Worm (Caenorhabditis elegans) whole organism, young adult: ENCODE results near the gene anmt-2.

Experiments
- B0019.2 ChIP-seq: fragments of 200-800 bp; sonication (Bioruptor generic); conservative IDR thresholded peaks from 2 replicates; pipeline ENCODE4 v1.3.6; 2022; ENCODE audit warnings: missing genetic modification reagents, missing genetic modification characterization, missing compliant biosample characterization
- B0035.1 ChIP-seq: sonication (generic microtip); optimal IDR thresholded peaks from 2 replicates; lab custom pipeline; 2016; ENCODE audit warnings: missing genetic modification characterization, mild to moderate bottlenecking, missing compliant biosample characterization, missing genotype, missing genetic modification reagents
- C06A6.2 ChIP-seq: fragments of 200-800 bp; sonication (Bioruptor generic); conservative IDR thresholded peaks from 2 replicates; pipeline ENCODE4 v1.3.6; 2022; ENCODE audit warnings: missing genetic modification characterization, missing compliant biosample characterization
- F23B12.7 ChIP-seq: sonication (generic microtip); optimal IDR thresholded peaks from 2 replicates; lab custom pipeline; 2017; ENCODE audit warnings: missing genetic modification characterization, mild to moderate bottlenecking, missing compliant biosample characterization, antibody characterized with exemption, moderate library complexity; ENCODE audit not compliant: insufficient read depth
- F52B5.7 ChIP-seq: sonication (generic microtip); optimal IDR thresholded peaks from 2 replicates; lab custom pipeline; 2016; ENCODE audit warnings: mild to moderate bottlenecking, missing genetic modification characterization, missing compliant biosample characterization
- F57C9.4 ChIP-seq: sonication (generic microtip); optimal IDR thresholded peaks from 2 replicates; lab custom pipeline; 2017; ENCODE audit warnings: mild to moderate bottlenecking, missing genetic modification characterization, missing compliant biosample characterization
- Y53F4B.3 ChIP-seq: fragments of 200-800 bp; sonication (Bioruptor generic); IDR thresholded peaks from 2 replicates; pipeline ENCODE4 v1.3.6; 2022; ENCODE audit warnings: missing genetic modification reagents, missing genetic modification characterization, missing compliant biosample characterization
- Y53G8AR.9 ChIP-seq: fragments of 200-800 bp; sonication (Bioruptor generic); conservative IDR thresholded peaks from 2 replicates; pipeline ENCODE4 v1.3.6; 2022; ENCODE audit warnings: missing genetic modification reagents, missing genetic modification characterization, missing compliant biosample characterization
- Y56A3A.18 ChIP-seq: fragments of 200-800 bp; sonication (Bioruptor generic); IDR thresholded peaks from 2 replicates; pipeline ENCODE4 v1.3.6; 2022; ENCODE audit warnings: missing genetic modification reagents, missing genetic modification characterization, missing compliant biosample characterization
- ama-1 ChIP-seq, 3 experiments: fragments of 150-350 bp in 1 of 3; sonication (generic microtip) in 2 of 3; optimal IDR thresholded peaks; 2 replicates each; lab custom pipeline; 2014 to 2018; ENCODE audit warnings: missing biosample characterization in 2 of 3, missing genetic modification characterization in 2 of 3, missing genetic modification reagents in 2 of 3
- aptf-3 ChIP-seq: fragments of 200-800 bp; sonication (Bioruptor generic); IDR thresholded peaks from 2 replicates; pipeline ENCODE4 v1.3.6; 2022; ENCODE audit warnings: missing genetic modification characterization, missing compliant biosample characterization
- athp-1 ChIP-seq: sonication (generic microtip); optimal IDR thresholded peaks from 2 replicates; lab custom pipeline; 2017; ENCODE audit warnings: mild to moderate bottlenecking, missing genetic modification characterization, missing compliant biosample characterization
- bed-1 ChIP-seq: fragments of 200-800 bp; sonication (Bioruptor generic); IDR thresholded peaks from 2 replicates; pipeline ENCODE4 v1.3.6; 2022; ENCODE audit warnings: missing genetic modification reagents, missing genetic modification characterization, missing compliant biosample characterization
- cebp-1 ChIP-seq, 2 experiments: fragments of 200-800 bp in 1 of 2; sonication (Bioruptor generic) in 1 of 2; sonication (generic microtip) in 1 of 2; IDR thresholded peaks in 1 of 2; optimal IDR thresholded peaks in 1 of 2; 2 replicates each; pipeline versions ENCODE4 v1.3.6 to Lab custom; 2017 to 2022; ENCODE audit warnings: missing compliant biosample characterization in 2 of 2, missing genetic modification characterization in 2 of 2, mild to moderate bottlenecking in 1 of 2, missing genetic modification reagents in 1 of 2, moderate library complexity in 1 of 2
- cebp-2 ChIP-seq: fragments of 200-800 bp; sonication (Bioruptor generic); IDR thresholded peaks from 2 replicates; pipeline ENCODE4 v1.3.6; 2022; ENCODE audit warnings: missing genetic modification characterization, missing compliant biosample characterization
- ceh-79 ChIP-seq: sonication (generic microtip); optimal IDR thresholded peaks from 2 replicates; lab custom pipeline; 2017; ENCODE audit warnings: mild to moderate bottlenecking, missing genetic modification characterization, missing compliant biosample characterization
- dox-1 ChIP-seq: fragments of 200-800 bp; sonication (Bioruptor generic); IDR thresholded peaks from 2 replicates; pipeline ENCODE4 v1.3.6; 2022; ENCODE audit warnings: missing genetic modification reagents, missing genetic modification characterization, missing compliant biosample characterization
- dpff-1 ChIP-seq: sonication (generic microtip); optimal IDR thresholded peaks from 2 replicates; lab custom pipeline; 2017; ENCODE audit warnings: mild to moderate bottlenecking, missing genetic modification characterization, missing compliant biosample characterization
- ekl-4 ChIP-seq: fragments of 200-800 bp; sonication (Bioruptor generic); IDR thresholded peaks from 2 replicates; pipeline ENCODE4 v1.3.6; 2022; ENCODE audit warnings: missing genetic modification reagents, missing genetic modification characterization, missing compliant biosample characterization
- gei-17 ChIP-seq: fragments of 200-800 bp; sonication (Bioruptor generic); optimal IDR thresholded peaks from 2 replicates; lab custom pipeline; 2018; ENCODE audit warnings: mild to moderate bottlenecking, missing genetic modification characterization, missing compliant biosample characterization
- him-1 ChIP-seq: sonication (generic microtip); optimal IDR thresholded peaks from 2 replicates; lab custom pipeline; 2016; ENCODE audit warnings: missing genotype, missing genetic modification reagents, missing genetic modification characterization, missing compliant biosample characterization
- hlh-12 ChIP-seq: sonication (generic microtip); optimal IDR thresholded peaks from 2 replicates; lab custom pipeline; 2016; ENCODE audit warnings: missing genetic modification characterization, missing compliant biosample characterization
- hsf-1 ChIP-seq: fragments of 200-800 bp; sonication (Bioruptor generic); IDR thresholded peaks from 2 replicates; pipeline ENCODE4 v1.3.6; 2022; ENCODE audit warnings: missing genetic modification reagents, missing genetic modification characterization, missing compliant biosample characterization
- let-607 ChIP-seq, 2 experiments: fragments of 200-800 bp in 1 of 2; sonication (Bioruptor generic) in 1 of 2; sonication (generic microtip) in 1 of 2; optimal IDR thresholded peaks; 2 replicates each; lab custom pipeline; 2016 to 2018; ENCODE audit warnings: mild to moderate bottlenecking in 2 of 2, missing compliant biosample characterization in 2 of 2, missing genetic modification characterization in 2 of 2, moderate library complexity in 2 of 2, missing genotype in 1 of 2
- lin-40 ChIP-seq: sonication (generic microtip); optimal IDR thresholded peaks from 2 replicates; lab custom pipeline; 2016; ENCODE audit warnings: missing genetic modification characterization, mild to moderate bottlenecking, missing compliant biosample characterization, missing genotype, missing genetic modification reagents
- lsl-1 ChIP-seq: fragments of 200-800 bp; sonication (Bioruptor generic); optimal IDR thresholded peaks from 2 replicates; lab custom pipeline; 2018; ENCODE audit warnings: mild to moderate bottlenecking, missing genetic modification characterization, moderate library complexity, missing compliant biosample characterization
- madf-10 ChIP-seq: sonication (generic microtip); optimal IDR thresholded peaks from 2 replicates; lab custom pipeline; 2016; ENCODE audit warnings: mild to moderate bottlenecking, missing genetic modification characterization, missing compliant biosample characterization
- madf-6 ChIP-seq: fragments of 200-800 bp; sonication (Bioruptor generic); IDR thresholded peaks from 2 replicates; pipeline ENCODE4 v1.3.6; 2022; ENCODE audit warnings: missing genetic modification reagents, missing genetic modification characterization, missing compliant biosample characterization
- mel-28 ChIP-seq: sonication (generic microtip); optimal IDR thresholded peaks from 2 replicates; lab custom pipeline; 2016; ENCODE audit warnings: borderline replicate concordance, mild to moderate bottlenecking, missing genetic modification characterization, missing compliant biosample characterization
- nhr-120 ChIP-seq: fragments of 200-800 bp; sonication (Bioruptor generic); IDR thresholded peaks from 2 replicates; pipeline ENCODE4 v1.3.6; 2022; ENCODE audit warnings: missing genetic modification characterization, missing compliant biosample characterization
- pha-4 ChIP-seq: fragments of 150-350 bp; sonication (generic microtip); optimal IDR thresholded peaks from 2 replicates; lab custom pipeline; 2014; ENCODE audit warnings: missing biosample characterization, missing genetic modification reagents, missing genetic modification characterization
- rcor-1 ChIP-seq: fragments of 200-800 bp; sonication (Bioruptor generic); IDR thresholded peaks from 2 replicates; pipeline ENCODE4 v1.3.6; 2022; ENCODE audit warnings: missing genetic modification reagents, missing genetic modification characterization, missing compliant biosample characterization
- rec-8 ChIP-seq, 2 experiments: sonication (generic microtip); optimal IDR thresholded peaks; 2 replicates each; lab custom pipeline; 2016; ENCODE audit warnings: mild to moderate bottlenecking in 2 of 2, missing genetic modification characterization in 2 of 2, missing genetic modification reagents in 2 of 2, missing genotype in 2 of 2, missing biosample characterization in 1 of 2, missing compliant biosample characterization in 1 of 2, moderate library complexity in 1 of 2
- snpc-3.4 ChIP-seq: sonication (generic microtip); optimal IDR thresholded peaks from 2 replicates; lab custom pipeline; 2017; ENCODE audit warnings: missing genetic modification characterization, mild to moderate bottlenecking, missing compliant biosample characterization, antibody characterized with exemption, moderate library complexity, missing genotype, missing genetic modification reagents
- sptf-2 ChIP-seq: fragments of 200-800 bp; sonication (Bioruptor generic); optimal IDR thresholded peaks from 2 replicates; lab custom pipeline; 2018; ENCODE audit warnings: mild to moderate bottlenecking, missing genetic modification characterization, missing compliant biosample characterization
- tbx-9 ChIP-seq: sonication (generic microtip); optimal IDR thresholded peaks from 2 replicates; lab custom pipeline; 2016; ENCODE audit warnings: borderline replicate concordance, missing genetic modification characterization, inconsistent platforms, missing compliant biosample characterization
- unc-62 ChIP-seq: fragments of 150-350 bp; optimal IDR thresholded peaks from 2 replicates; lab custom pipeline; 2014; ENCODE audit warnings: missing biosample characterization, missing genetic modification reagents, missing genetic modification characterization
- zfh-2 ChIP-seq: fragments of 200-800 bp; sonication (Bioruptor generic); conservative IDR thresholded peaks from 2 replicates; pipeline ENCODE4 v1.3.6; 2022; ENCODE audit warnings: missing genetic modification reagents, missing genetic modification characterization, missing compliant biosample characterization
- ztf-25 ChIP-seq: fragments of 200-800 bp; sonication (Bioruptor generic); IDR thresholded peaks from 2 replicates; pipeline ENCODE4 v1.3.6; 2022; ENCODE audit warnings: missing genetic modification reagents, missing genetic modification characterization, missing compliant biosample characterization

The anmt-2 gene

ce11 chrIII:6123647-6124046 is 33.9 kb downstream of the anmt-2 start (continued):
- TF ChIP-seq him-1 (tag; lab: Kevin White, UChicago) (peak; percentile 42), aptf-3 (GFP tag; lab: Robert Waterston, UW) (peak; percentile 64; the same call in 1 of the 2 replicates), zfh-2 (GFP tag; lab: Robert Waterston, UW) (no peak), rcor-1 (GFP tag; lab: Robert Waterston, UW) (no peak), F52B5.7 (tag; lab: Kevin White, UChicago) (peak; percentile 40), dpff-1 (no peak), lin-40 (tag; lab: Kevin White, UChicago) (no peak), ceh-79 (no peak), snpc-3.4 (no peak), cebp-1 (GFP tag; IDR thresholded peaks at IDR 0.05; lab: Robert Waterston, UW) (no peak), cebp-1 (tag; optimal IDR thresholded peaks at IDR 0.05; lab: Kevin White, UChicago) (peak; percentile 24), B0019.2 (no peak), tbx-9 (tag; lab: Kevin White, UChicago) (no peak), sptf-2 (GFP tag; lab: Kevin White, UChicago) (no peak), Y53F4B.3 (GFP tag; lab: Robert Waterston, UW) (no peak), F57C9.4 (tag; lab: Kevin White, UChicago) (no peak), lsl-1 (GFP tag; lab: Kevin White, UChicago) (no peak), ztf-25 (GFP tag; lab: Robert Waterston, UW) (0 out of 2 replicates have a peak, but pooled peaks have one; percentile 9), unc-62 (no peak), ekl-4 (GFP tag; lab: Robert Waterston, UW) (no peak), hsf-1 (GFP tag; lab: Robert Waterston, UW) (no peak), bed-1 (GFP tag; lab: Robert Waterston, UW) (no peak), C06A6.2 (GFP tag; lab: Robert Waterston, UW) (no peak), dox-1 (GFP tag; lab: Robert Waterston, UW) (0 out of 2 replicates have a peak, but pooled peaks have one; percentile 4), gei-17 (GFP tag; lab: Kevin White, UChicago) (no peak), cebp-2 (0 out of 2 replicates have a peak, but pooled peaks have one; percentile 28), hlh-12 (tag; lab: Kevin White, UChicago) (no peak), let-607 (tag; optimal IDR thresholded peaks at IDR 0.05; lab: Kevin White, UChicago) (no peak), nhr-120 (no peak), Y53G8AR.9 (GFP tag; lab: Robert Waterston, UW) (no peak), madf-10 (tag; lab: Kevin White, UChicago) (no peak), mel-28 (tag; lab: Kevin White, UChicago) (no peak), madf-6 (GFP tag; lab: Robert Waterston, UW) (peak; percentile 33; the same call in 1 of the 2 replicates)

ce11 chrIII:6120990-6121389 is 36.6 kb downstream of the anmt-2 start:
- TF ChIP-seq B0035.1 (tag; lab: Kevin White, UChicago) (no peak), C06A6.2 (GFP tag; lab: Robert Waterston, UW) (no peak), hsf-1 (GFP tag; lab: Robert Waterston, UW) (no peak), athp-1 (tag; lab: Kevin White, UChicago) (no peak), ama-1 (optimal IDR thresholded peaks at IDR 0.05; lab: Kevin White, UChicago) (no peak), ama-1 (GFP tag; optimal IDR thresholded peaks at IDR 0.05; lab: Kevin White, UChicago) (no peak), rec-8 (tag; optimal IDR thresholded peaks at IDR 0.05; lab: Kevin White, UChicago) (no peak), Y56A3A.18 (GFP tag; lab: Robert Waterston, UW) (no peak), F23B12.7 (no peak), B0019.2 (no peak), cebp-2 (no peak), pha-4 (tag; lab: Kevin White, UChicago) (no peak), lsl-1 (GFP tag; lab: Kevin White, UChicago) (no peak)
- TF ChIP-seq, all 124 proteins: peak for 0
